Fruit fly (Drosophila melanogaster) whole organism, pupa: Measurements from ENCODE around the gene yata.

Source experiments
- CG12605 ChIP-seq: fragments of 200-800 bp; sonication (Bioruptor generic); IDR thresholded peaks from 2 replicates; pipeline ENCODE4 v1.3.6; 2022; ENCODE audit warnings: missing biosample characterization, missing genetic modification characterization
- CG13204 ChIP-seq: fragments of 200-800 bp; sonication (Bioruptor generic); optimal IDR thresholded peaks from 2 replicates; lab custom pipeline; 2018; ENCODE audit warnings: missing biosample characterization, mild to moderate bottlenecking, missing genetic modification characterization, moderate library complexity
- CG14655 ChIP-seq: fragments of 200-800 bp; sonication (Bioruptor generic); optimal IDR thresholded peaks from 3 replicates; lab custom pipeline; 2017; ENCODE audit warnings: mild to moderate bottlenecking, missing biosample characterization, missing genetic modification reagents, missing genetic modification characterization
- CG17806 ChIP-seq: fragments of 200-800 bp; sonication (Bioruptor generic); optimal IDR thresholded peaks from 2 replicates; lab custom pipeline; 2018; ENCODE audit warnings: missing biosample characterization, mild to moderate bottlenecking, missing genetic modification characterization, moderate library complexity
- CG32121 ChIP-seq: fragments of 200-800 bp; sonication (Bioruptor generic); IDR thresholded peaks from 2 replicates; pipeline ENCODE4 v1.3.6; 2022; ENCODE audit warnings: missing biosample characterization, missing genetic modification characterization
- CG34367 ChIP-seq: fragments of 200-800 bp; sonication (Bioruptor generic); optimal IDR thresholded peaks from 2 replicates; lab custom pipeline; 2018; ENCODE audit warnings: missing biosample characterization, mild to moderate bottlenecking, missing genetic modification characterization
- CG4496 ChIP-seq: fragments of 200-800 bp; sonication (Bioruptor generic); IDR thresholded peaks from 3 replicates; pipeline ENCODE4 v1.3.6; 2022; ENCODE audit warnings: missing biosample characterization, missing genetic modification characterization
- CG8159 ChIP-seq: fragments of 200-800 bp; sonication (Bioruptor generic); optimal IDR thresholded peaks from 3 replicates; lab custom pipeline; 2018; ENCODE audit warnings: missing biosample characterization, mild to moderate bottlenecking, missing genetic modification characterization, moderate library complexity
- CG8301 ChIP-seq: fragments of 200-800 bp; sonication (Bioruptor generic); optimal IDR thresholded peaks from 2 replicates; lab custom pipeline; 2018; ENCODE audit warnings: missing biosample characterization, mild to moderate bottlenecking, missing genetic modification characterization
- CG9948 ChIP-seq: fragments of 200-800 bp; sonication (Bioruptor generic); optimal IDR thresholded peaks from 2 replicates; lab custom pipeline; 2018; ENCODE audit warnings: missing biosample characterization, mild to moderate bottlenecking, missing genetic modification characterization, moderate library complexity
- D1 ChIP-seq: fragments of 200-800 bp; sonication (Bioruptor generic); optimal IDR thresholded peaks from 2 replicates; lab custom pipeline; 2018; ENCODE audit warnings: missing biosample characterization, mild to moderate bottlenecking, missing genetic modification characterization, moderate library complexity
- EcR ChIP-seq: fragments of 200-800 bp; sonication (Bioruptor generic); optimal IDR thresholded peaks from 3 replicates; lab custom pipeline; 2019; ENCODE audit warnings: missing biosample characterization, missing genetic modification characterization, mild to moderate bottlenecking, moderate library complexity, missing genetic modification reagents
- Snoo ChIP-seq: fragments of 200-800 bp; sonication (Bioruptor generic); optimal IDR thresholded peaks from 3 replicates; lab custom pipeline; 2017; ENCODE audit warnings: missing biosample characterization, mild to moderate bottlenecking, missing genetic modification characterization, inconsistent platforms
- rn ChIP-seq: fragments of 200-800 bp; sonication (Bioruptor generic); IDR thresholded peaks from 2 replicates; pipeline ENCODE4 v1.3.6; 2022; ENCODE audit warnings: missing biosample characterization, missing genetic modification characterization

dm6 chr3R:29755248-29755647 is 6.2 kb downstream of the yata start:
- TF ChIP-seq CG34367 (tag; lab: Kevin White, UChicago) (no peak), CG32121 (GFP tag; lab: Robert Waterston, UW) (peak; percentile 87), CG13204 (GFP tag; lab: Kevin White, UChicago) (no peak), EcR (GFP tag; lab: Kevin White, UChicago) (no peak), CG12605 (GFP tag; lab: Robert Waterston, UW) (peak; percentile 40; the same call in 1 of the 2 replicates), CG9948 (tag; lab: Kevin White, UChicago) (peak; percentile 7), CG17806 (no peak), CG8159 (tag; lab: Kevin White, UChicago) (no peak), CG8301 (tag; lab: Kevin White, UChicago) (no peak), D1 (tag; lab: Kevin White, UChicago) (no peak), Snoo (tag; lab: Kevin White, UChicago) (no peak), rn (0 out of 2 replicates have a peak, but pooled peaks have one; percentile 52), CG4496 (GFP tag; lab: Robert Waterston, UW) (peak; percentile 83), CG14655 (GFP tag; lab: Kevin White, UChicago) (no peak)
